Fruit fly (Drosophila melanogaster) S2 (cell line): ENCODE data around the gene Msr-110.
A peak's percentile ranks its signal among the peaks of the same experiment; 100 is the strongest.

Experiments
- CG8478 ChIP-seq: fragments of >200 bp; optimal IDR thresholded peaks from 2 replicates; lab custom pipeline; 2018
- CTCF ChIP-seq, 2 experiments: fragments of >200 bp; optimal IDR thresholded peaks; 2 replicates each; lab custom pipeline; 2018

Gene Msr-110

dm6 chr3L:5577250-5578138, at the start of gene Msr-110:
Msr-110 (minus strand) TSS chr3L:5577348.
- TF ChIP-seq CTCF (optimal IDR thresholded peaks at IDR 0.05; lab: Kevin White, UChicago): no peak
- no peak for TF ChIP-seq CG8478 (lab: Kevin White, UChicago)

DNA sequence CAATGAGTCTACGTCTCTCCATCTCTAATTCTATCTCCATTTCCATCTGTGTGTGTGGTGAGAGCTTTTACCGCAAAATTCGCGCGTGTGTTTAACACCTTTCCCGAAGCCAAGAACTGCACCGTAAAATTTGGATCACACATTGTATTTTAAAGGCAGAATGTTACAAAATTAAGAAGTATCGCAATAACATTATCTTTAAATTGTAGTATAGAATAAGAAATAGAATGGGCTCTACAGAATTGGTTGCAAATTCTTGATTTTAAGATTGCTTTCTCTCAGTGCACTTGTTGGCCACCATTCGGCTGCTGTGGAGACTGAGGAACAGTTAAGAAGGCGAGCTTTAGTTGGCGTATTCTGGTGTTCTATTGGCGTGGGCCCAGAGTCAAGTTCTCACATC, 49.3 kb upstream of the Msr-110 start:
- no peak for TF ChIP-seq CG8478 (lab: Kevin White, UChicago)
- no peak for TF ChIP-seq CTCF (optimal IDR thresholded peaks at IDR 0.05; lab: Kevin White, UChicago)

- TF ChIP-seq CG8478 (lab: Kevin White, UChicago) (no peak), CTCF (optimal IDR thresholded peaks at IDR 0.05; lab: Kevin White, UChicago) (no peak)
Observed at dm6 chr3L:5625121-5625667, 48.0 kb upstream of the Msr-110 start.

DNA sequence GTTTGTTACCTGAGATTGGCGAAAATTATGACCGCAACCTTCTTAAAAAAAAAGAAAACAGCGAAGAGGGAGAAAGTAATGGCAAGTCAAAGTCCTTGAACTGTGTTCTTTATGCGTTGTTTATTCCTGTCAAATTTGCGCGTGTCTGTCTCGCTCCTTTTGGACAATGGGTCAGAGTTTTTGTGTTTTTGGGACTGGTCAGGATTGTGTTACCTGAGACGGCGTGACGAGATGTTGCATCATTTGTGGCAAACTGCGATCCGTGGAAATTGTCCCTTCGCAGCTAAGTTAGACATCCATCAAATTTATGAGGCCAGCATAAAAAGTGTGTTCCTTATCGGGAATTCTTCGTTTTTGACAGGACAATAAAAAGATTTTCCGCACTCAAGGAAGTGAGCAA, 46.1 kb upstream of the Msr-110 start:
- TF ChIP-seq CTCF (optimal IDR thresholded peaks at IDR 0.05; lab: Kevin White, UChicago) (no peak), CG8478 (lab: Kevin White, UChicago) (no peak)

dm6 chr3L:5621908-5622307, 44.8 kb upstream of the Msr-110 start:
- TF ChIP-seq CTCF (optimal IDR thresholded peaks at IDR 0.05; lab: Kevin White, UChicago): no peak
- TF ChIP-seq CG8478 (lab: Kevin White, UChicago): no peak

DNA sequence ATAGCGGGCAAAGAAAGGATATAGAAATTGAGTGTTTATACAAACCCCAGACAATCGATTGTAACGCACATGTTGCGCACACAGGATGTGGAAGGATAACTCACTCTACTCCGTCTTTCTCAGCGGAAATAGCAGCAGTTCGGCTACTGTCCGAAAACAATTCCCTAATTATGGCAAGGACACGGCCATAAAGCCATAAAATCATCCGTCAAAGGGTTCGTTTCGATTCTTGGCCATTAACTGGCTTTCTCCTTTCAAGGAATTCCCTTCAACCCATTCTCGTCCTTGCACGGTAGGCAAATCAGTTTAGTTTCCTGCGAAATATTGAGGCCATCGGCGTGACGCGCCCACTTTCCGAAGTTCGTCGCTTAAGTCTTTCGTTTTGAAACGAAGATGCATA, 44.4 kb upstream of the Msr-110 start:
- TF ChIP-seq CTCF (optimal IDR thresholded peaks at IDR 0.05; lab: Kevin White, UChicago): no peak
- no peak for TF ChIP-seq CG8478 (lab: Kevin White, UChicago)

dm6 chr3L:5618697-5619096, 41.5 kb upstream of the Msr-110 start:
- TF ChIP-seq CTCF (optimal IDR thresholded peaks at IDR 0.05; lab: Kevin White, UChicago): no peak
- TF ChIP-seq CG8478 (lab: Kevin White, UChicago): no peak

dm6 chr3L:5617395-5617794, 40.2 kb upstream of the Msr-110 start:
- no peak for TF ChIP-seq CTCF (optimal IDR thresholded peaks at IDR 0.05; lab: Kevin White, UChicago)
- TF ChIP-seq CG8478 (lab: Kevin White, UChicago): no peak

DNA sequence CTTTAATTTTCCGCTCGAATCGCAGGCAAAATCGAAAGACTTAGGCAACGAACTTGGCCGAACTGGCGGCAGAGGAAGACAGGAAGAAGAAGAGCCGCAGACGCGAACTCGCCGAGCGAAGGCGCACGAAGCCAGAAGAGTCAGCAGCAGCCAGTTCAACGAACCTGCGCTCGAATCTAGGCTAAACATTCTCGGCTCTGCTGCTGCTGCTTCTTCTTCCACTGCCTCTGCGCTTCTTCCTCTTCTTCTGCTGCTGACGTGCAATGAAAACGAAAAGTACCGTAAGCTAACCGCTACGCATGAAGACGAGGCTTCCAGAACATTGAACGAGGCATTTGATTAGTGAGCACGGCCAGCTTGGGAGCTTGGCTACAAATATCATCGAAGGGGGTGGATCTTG, 39.3 kb upstream of the Msr-110 start:
- TF ChIP-seq CG8478 (lab: Kevin White, UChicago) (no peak), CTCF (optimal IDR thresholded peaks at IDR 0.05; lab: Kevin White, UChicago) (no peak)

DNA sequence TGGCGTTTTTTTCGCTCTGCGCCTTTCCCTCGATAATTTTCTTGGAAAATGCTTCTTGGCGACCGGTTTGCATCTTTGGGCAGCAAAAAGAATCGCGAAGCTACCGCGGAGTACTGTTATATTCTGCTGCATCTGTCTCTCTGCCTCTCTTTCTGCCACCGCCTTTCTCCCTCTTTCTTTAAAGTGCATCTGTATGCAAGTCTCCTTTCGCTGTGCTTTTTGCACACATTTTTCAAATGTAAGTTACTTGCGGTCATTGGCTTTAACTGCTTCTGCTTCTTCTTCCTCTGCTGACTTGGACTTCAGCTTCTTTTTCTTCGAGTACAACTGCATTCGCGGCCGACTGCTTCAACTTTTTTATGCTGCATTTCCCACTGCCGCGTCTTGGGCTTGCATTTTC, 38.6 kb upstream of the Msr-110 start:
- TF ChIP-seq CTCF (optimal IDR thresholded peaks at IDR 0.05; lab: Kevin White, UChicago): no peak
- TF ChIP-seq CG8478 (lab: Kevin White, UChicago): no peak

- TF ChIP-seq CG8478 (lab: Kevin White, UChicago) (no peak), CTCF (optimal IDR thresholded peaks at IDR 0.05; lab: Kevin White, UChicago) (no peak)
Observed at dm6 chr3L:5611732-5612250, 34.6 kb upstream of the Msr-110 start.

dm6 chr3L:5610582-5610981, 33.4 kb upstream of the Msr-110 start:
- TF ChIP-seq CTCF (optimal IDR thresholded peaks at IDR 0.05; lab: Kevin White, UChicago) (no peak), CG8478 (lab: Kevin White, UChicago) (no peak)

DNA sequence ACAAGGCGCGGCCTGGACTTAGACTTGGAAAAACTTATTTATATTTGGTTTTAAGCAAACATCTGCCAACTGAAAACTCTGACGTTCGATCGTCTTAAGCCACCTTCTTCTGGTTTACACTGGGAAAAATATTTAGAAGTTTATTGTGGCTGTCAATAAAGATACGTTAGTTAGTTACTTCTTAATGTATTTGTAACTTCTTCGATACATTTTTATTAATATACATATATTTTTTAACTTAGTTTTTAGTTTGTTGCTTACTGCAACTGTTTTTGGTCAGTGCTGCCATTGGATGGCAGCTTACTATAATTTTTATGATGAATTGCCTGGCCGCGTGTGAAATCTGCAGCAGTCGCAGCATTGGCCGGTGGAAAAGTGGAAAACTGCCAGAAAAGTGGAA, 32.3 kb upstream of the Msr-110 start:
- TF ChIP-seq CG8478 (lab: Kevin White, UChicago) (no peak), CTCF (optimal IDR thresholded peaks at IDR 0.05; lab: Kevin White, UChicago) (no peak)

- TF ChIP-seq CTCF (optimal IDR thresholded peaks at IDR 0.05; lab: Kevin White, UChicago) (no peak), CG8478 (lab: Kevin White, UChicago) (no peak)
Observed at dm6 chr3L:5608786-5609370, 31.7 kb upstream of the Msr-110 start.

dm6 chr3L:5608128-5608527, 31.0 kb upstream of the Msr-110 start, which contains the start of gene Eaf6:
Eaf6 (minus strand) TSS chr3L:5608300.
- TF ChIP-seq CTCF (optimal IDR thresholded peaks at IDR 0.05; lab: Kevin White, UChicago) (peak; percentile 83 to 91), CG8478 (lab: Kevin White, UChicago) (no peak)
